Worm (Caenorhabditis elegans) whole organism, young adult: ENCODE data around the gene cutl-29.
A peak's percentile ranks its signal among the peaks of the same experiment; 100 is the strongest.

Source experiments
- cebp-1 ChIP-seq, 2 experiments: fragments of 200-800 bp in 1 of 2; sonication (Bioruptor generic) in 1 of 2; sonication (generic microtip) in 1 of 2; IDR thresholded peaks in 1 of 2; optimal IDR thresholded peaks in 1 of 2; 2 replicates each; pipeline versions ENCODE4 v1.3.6 to Lab custom; 2017 to 2022; ENCODE audit warnings: missing compliant biosample characterization in 2 of 2, missing genetic modification characterization in 2 of 2, mild to moderate bottlenecking in 1 of 2, missing genetic modification reagents in 1 of 2, moderate library complexity in 1 of 2
- chd-7 ChIP-seq: sonication (generic microtip); optimal IDR thresholded peaks from 2 replicates; lab custom pipeline; 2016; ENCODE audit warnings: mild to moderate bottlenecking, missing genetic modification characterization, moderate library complexity, missing compliant biosample characterization
- die-1 ChIP-seq: sonication (generic microtip); optimal IDR thresholded peaks from 2 replicates; lab custom pipeline; 2016; ENCODE audit warnings: missing genotype, mild to moderate bottlenecking, missing genetic modification characterization, missing compliant biosample characterization
- nhr-120 ChIP-seq: fragments of 200-800 bp; sonication (Bioruptor generic); IDR thresholded peaks from 2 replicates; pipeline ENCODE4 v1.3.6; 2022; ENCODE audit warnings: missing genetic modification characterization, missing compliant biosample characterization
- snpc-3.4 ChIP-seq: sonication (generic microtip); optimal IDR thresholded peaks from 2 replicates; lab custom pipeline; 2017; ENCODE audit warnings: missing genetic modification characterization, mild to moderate bottlenecking, missing compliant biosample characterization, antibody characterized with exemption, moderate library complexity, missing genotype, missing genetic modification reagents
- unc-130 ChIP-seq: sonication (generic microtip); optimal IDR thresholded peaks from 2 replicates; lab custom pipeline; 2016; ENCODE audit warnings: missing genetic modification reagents, missing genetic modification characterization, missing compliant biosample characterization
- ztf-22 ChIP-seq: fragments of 200-800 bp; sonication (Bioruptor generic); optimal IDR thresholded peaks from 2 replicates; lab custom pipeline; 2018; ENCODE audit warnings: mild to moderate bottlenecking, missing genetic modification characterization, moderate library complexity, missing compliant biosample characterization

ce11 chrX:8252293-8252692, 18.5 kb downstream of the cutl-29 start, which contains the start of gene M60.6:
- TF ChIP-seq snpc-3.4 (tag; lab: Kevin White, UChicago): no peak
- TF ChIP-seq unc-130 (GFP tag; lab: Kevin White, UChicago): no peak
- no peak for TF ChIP-seq ztf-22 (GFP tag; lab: Kevin White, UChicago)
- no peak for TF ChIP-seq cebp-1 (GFP tag; IDR thresholded peaks at IDR 0.05; lab: Robert Waterston, UW)
- TF ChIP-seq cebp-1 (tag; optimal IDR thresholded peaks at IDR 0.05; lab: Kevin White, UChicago): peak; percentile 11
- TF ChIP-seq die-1 (tag; lab: Kevin White, UChicago): no peak
- no peak for TF ChIP-seq chd-7 (tag; lab: Kevin White, UChicago)
- no peak for TF ChIP-seq nhr-120 (GFP tag; lab: Robert Waterston, UW)
